Worm (Caenorhabditis elegans) whole organism, late embryonic: ENCODE measurements around the gene lpl-1.
A peak's percentile ranks its signal among the peaks of the same experiment; 100 is the strongest.

Source experiments
- C08G9.2 ChIP-seq: sonication (generic microtip); optimal IDR thresholded peaks from 2 replicates; lab custom pipeline; 2016; ENCODE audit warnings: mild to moderate bottlenecking, missing genetic modification characterization, moderate library complexity, missing compliant biosample characterization
- F13H6.1 ChIP-seq: sonication (generic microtip); optimal IDR thresholded peaks from 2 replicates; lab custom pipeline; 2016; ENCODE audit warnings: missing genetic modification characterization, missing compliant biosample characterization
- K02D7.2 ChIP-seq: sonication (generic microtip); optimal IDR thresholded peaks from 2 replicates; lab custom pipeline; 2017; ENCODE audit warnings: mild to moderate bottlenecking, missing genetic modification characterization, missing compliant biosample characterization
- ama-1 ChIP-seq: fragments of 150-350 bp; optimal IDR thresholded peaks from 2 replicates; lab custom pipeline; 2014
- ceh-14 ChIP-seq: sonication (generic microtip); optimal IDR thresholded peaks from 2 replicates; lab custom pipeline; 2016; ENCODE audit warnings: missing genotype, missing genetic modification characterization, missing compliant biosample characterization
- ceh-19 ChIP-seq: fragments of 200-800 bp; sonication (Bioruptor generic); optimal IDR thresholded peaks from 2 replicates; lab custom pipeline; 2018; ENCODE audit warnings: mild to moderate bottlenecking, missing genetic modification characterization, missing compliant biosample characterization
- ceh-22 ChIP-seq: sonication (generic microtip); optimal IDR thresholded peaks from 2 replicates; lab custom pipeline; 2017; ENCODE audit warnings: missing biosample characterization, missing genetic modification characterization
- ceh-24 ChIP-seq: sonication (generic microtip); optimal IDR thresholded peaks from 2 replicates; lab custom pipeline; 2016; ENCODE audit warnings: mild to moderate bottlenecking, missing genetic modification characterization, missing compliant biosample characterization
- ceh-31 ChIP-seq: sonication (generic microtip); optimal IDR thresholded peaks from 2 replicates; lab custom pipeline; 2016; ENCODE audit warnings: missing genetic modification characterization, missing compliant biosample characterization
- ceh-45 ChIP-seq: fragments of 200-800 bp; sonication (Bioruptor generic); IDR thresholded peaks from 2 replicates; pipeline ENCODE4 v1.3.6; 2022; ENCODE audit warnings: missing genetic modification reagents, missing genetic modification characterization, missing compliant biosample characterization
- ceh-48 ChIP-seq: sonication (generic microtip); optimal IDR thresholded peaks from 2 replicates; lab custom pipeline; 2016; ENCODE audit warnings: missing genetic modification characterization, inconsistent platforms, missing compliant biosample characterization
- ceh-6 ChIP-seq: fragments of 200-800 bp; sonication (Bioruptor generic); optimal IDR thresholded peaks from 2 replicates; lab custom pipeline; 2018; ENCODE audit warnings: mild to moderate bottlenecking, missing genetic modification characterization, missing compliant biosample characterization
- che-1 ChIP-seq: sonication (generic microtip); optimal IDR thresholded peaks from 2 replicates; lab custom pipeline; 2016; ENCODE audit warnings: mild to moderate bottlenecking, missing genetic modification characterization, missing compliant biosample characterization
- dmd-4 ChIP-seq: sonication (generic microtip); optimal IDR thresholded peaks from 2 replicates; lab custom pipeline; 2016; ENCODE audit warnings: borderline replicate concordance, missing genetic modification characterization, missing compliant biosample characterization
- elt-2 ChIP-seq: sonication (generic microtip); optimal IDR thresholded peaks from 2 replicates; lab custom pipeline; 2016; ENCODE audit warnings: missing genetic modification reagents, missing genetic modification characterization, missing compliant biosample characterization
- elt-4 ChIP-seq: sonication (generic microtip); optimal IDR thresholded peaks from 2 replicates; lab custom pipeline; 2016; ENCODE audit warnings: missing genetic modification characterization, missing compliant biosample characterization
- ets-4 ChIP-seq: sonication (generic microtip); optimal IDR thresholded peaks from 2 replicates; lab custom pipeline; 2016; ENCODE audit warnings: missing genetic modification characterization, missing compliant biosample characterization
- fax-1 ChIP-seq: sonication (generic microtip); optimal IDR thresholded peaks from 2 replicates; lab custom pipeline; 2016; ENCODE audit warnings: missing genotype, missing genetic modification characterization, missing compliant biosample characterization
- hlh-13 ChIP-seq: fragments of 200-800 bp; sonication (Bioruptor generic); optimal IDR thresholded peaks from 2 replicates; lab custom pipeline; 2018; ENCODE audit warnings: mild to moderate bottlenecking, missing genetic modification characterization, missing compliant biosample characterization
- hlh-8 ChIP-seq: sonication (generic microtip); optimal IDR thresholded peaks from 2 replicates; lab custom pipeline; 2016; ENCODE audit warnings: missing genotype, missing genetic modification characterization, missing compliant biosample characterization
- lin-11 ChIP-seq: fragments of 200-800 bp; sonication (Bioruptor generic); optimal IDR thresholded peaks from 2 replicates; lab custom pipeline; 2018; ENCODE audit warnings: mild to moderate bottlenecking, missing genetic modification characterization, missing compliant biosample characterization
- madf-2 ChIP-seq: sonication (generic microtip); optimal IDR thresholded peaks from 2 replicates; lab custom pipeline; 2017; ENCODE audit warnings: missing genetic modification characterization, missing compliant biosample characterization
- mec-3 ChIP-seq: sonication (generic microtip); optimal IDR thresholded peaks from 2 replicates; lab custom pipeline; 2016; ENCODE audit warnings: borderline replicate concordance, missing genetic modification characterization, missing compliant biosample characterization
- nfya-1 ChIP-seq: sonication (generic microtip); optimal IDR thresholded peaks from 2 replicates; lab custom pipeline; 2017; ENCODE audit warnings: missing genetic modification characterization, mild to moderate bottlenecking, missing compliant biosample characterization, antibody characterized with exemption, moderate library complexity
- npax-4 ChIP-seq: sonication (generic microtip); optimal IDR thresholded peaks from 2 replicates; lab custom pipeline; 2016; ENCODE audit warnings: missing genetic modification characterization, missing compliant biosample characterization
- pat-9 ChIP-seq: fragments of 200-800 bp; sonication (Bioruptor generic); optimal IDR thresholded peaks from 2 replicates; lab custom pipeline; 2018; ENCODE audit warnings: mild to moderate bottlenecking, missing genetic modification characterization, moderate library complexity, missing compliant biosample characterization
- pha-2 ChIP-seq: sonication (generic microtip); optimal IDR thresholded peaks from 2 replicates; lab custom pipeline; 2017; ENCODE audit warnings: mild to moderate bottlenecking, missing genetic modification characterization, missing compliant biosample characterization
- pha-4 ChIP-seq: fragments of 150-350 bp; optimal IDR thresholded peaks from 2 replicates; lab custom pipeline; 2018; ENCODE audit warnings: missing biosample characterization, missing genetic modification reagents, missing genetic modification characterization
- pqm-1 ChIP-seq: sonication (generic microtip); optimal IDR thresholded peaks from 2 replicates; lab custom pipeline; 2016; ENCODE audit warnings: missing genetic modification characterization, missing compliant biosample characterization
- sox-2 ChIP-seq: fragments of 200-800 bp; sonication (Bioruptor generic); IDR thresholded peaks from 2 replicates; pipeline ENCODE4 v1.3.6; 2022; ENCODE audit warnings: missing genetic modification reagents, missing genetic modification characterization, missing compliant biosample characterization
- sox-4 ChIP-seq: sonication (generic microtip); optimal IDR thresholded peaks from 2 replicates; lab custom pipeline; 2017; ENCODE audit warnings: mild to moderate bottlenecking, missing genetic modification characterization, inconsistent platforms, missing compliant biosample characterization
- tbx-2 ChIP-seq: sonication (generic microtip); optimal IDR thresholded peaks from 2 replicates; lab custom pipeline; 2016; ENCODE audit warnings: missing genetic modification characterization, missing compliant biosample characterization
- tbx-7 ChIP-seq: sonication (generic microtip); optimal IDR thresholded peaks from 2 replicates; lab custom pipeline; 2016; ENCODE audit warnings: missing genotype, missing genetic modification characterization, missing compliant biosample characterization
- unc-3 ChIP-seq, 2 experiments: fragments of 200-800 bp in 1 of 2; sonication (Bioruptor generic) in 1 of 2; sonication (generic microtip) in 1 of 2; conservative IDR thresholded peaks in 1 of 2; optimal IDR thresholded peaks in 1 of 2; 2 replicates each; pipeline versions ENCODE4 v1.3.6 to Lab custom; 2016 to 2022; ENCODE audit warnings: missing compliant biosample characterization in 2 of 2, missing genetic modification characterization in 2 of 2, missing genetic modification reagents in 1 of 2
- unc-42 ChIP-seq: sonication (generic microtip); optimal IDR thresholded peaks from 2 replicates; lab custom pipeline; 2016; ENCODE audit warnings: missing genotype, missing genetic modification characterization, missing compliant biosample characterization
- unc-55 ChIP-seq: sonication (generic microtip); optimal IDR thresholded peaks from 2 replicates; lab custom pipeline; 2017; ENCODE audit warnings: missing biosample characterization, missing genetic modification reagents, missing genetic modification characterization
- zip-5 ChIP-seq: sonication (generic microtip); optimal IDR thresholded peaks from 2 replicates; lab custom pipeline; 2016; ENCODE audit warnings: missing genetic modification characterization, missing compliant biosample characterization

The lpl-1 gene

DNA sequence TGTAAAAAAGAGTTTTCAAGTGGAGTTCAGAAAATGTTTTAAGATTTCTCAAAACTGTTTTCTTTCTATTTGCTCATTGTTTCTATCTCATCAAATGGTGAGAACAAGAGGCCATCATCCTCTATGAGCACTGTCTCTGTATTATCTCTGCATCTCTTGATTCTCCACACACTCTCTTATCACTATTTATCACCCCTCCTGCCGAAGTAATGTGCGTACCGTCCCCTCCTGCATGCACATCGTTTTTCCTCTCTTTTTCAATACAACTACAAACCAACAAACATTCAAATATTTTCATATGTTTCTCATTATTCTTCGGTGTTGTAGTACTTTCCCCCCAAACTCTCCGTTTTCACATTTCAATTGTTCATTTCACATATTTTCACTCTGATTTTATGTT lies 22.6 kb upstream of the lpl-1 start:
- no peak for TF ChIP-seq ceh-14 (tag; lab: Kevin White, UChicago)
- TF ChIP-seq zip-5 (tag; lab: Kevin White, UChicago): no peak
- no peak for TF ChIP-seq mec-3 (tag; lab: Kevin White, UChicago)
- TF ChIP-seq npax-4: no peak
- TF ChIP-seq ceh-6 (GFP tag; lab: Kevin White, UChicago): no peak
- no peak for TF ChIP-seq elt-2 (tag; lab: Kevin White, UChicago)
- no peak for TF ChIP-seq ceh-22 (tag; lab: Kevin White, UChicago)
- no peak for TF ChIP-seq che-1 (tag; lab: Kevin White, UChicago)
- no peak for TF ChIP-seq fax-1 (tag; lab: Kevin White, UChicago)
- TF ChIP-seq ceh-24: no peak
- TF ChIP-seq, all 69 proteins: peak for 0

DNA sequence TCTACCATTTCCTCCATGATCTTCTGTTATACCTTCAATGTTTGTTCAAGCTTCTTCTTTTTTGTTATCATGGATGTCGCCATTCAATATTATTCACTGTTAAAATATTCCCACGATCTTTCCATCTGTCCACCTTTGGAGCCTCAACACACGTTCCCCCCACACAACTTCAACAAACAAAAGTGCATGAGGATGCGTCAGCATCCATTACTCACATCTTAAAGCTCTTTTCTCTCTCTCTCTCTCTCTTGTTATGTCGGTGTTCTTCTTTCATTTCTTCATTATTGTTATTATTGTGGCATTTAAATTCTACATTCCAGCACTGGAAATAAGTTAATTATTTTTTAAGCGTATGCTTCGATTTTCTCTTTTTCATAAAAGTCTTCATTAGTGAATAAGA lies 20.2 kb upstream of the lpl-1 start:
- no peak for TF ChIP-seq madf-2 (tag; lab: Kevin White, UChicago)
- TF ChIP-seq tbx-7 (tag; lab: Kevin White, UChicago): no peak
- no peak for TF ChIP-seq F13H6.1 (tag; lab: Kevin White, UChicago)
- TF ChIP-seq C08G9.2: no peak
- TF ChIP-seq nfya-1: no peak
- TF ChIP-seq dmd-4 (tag; lab: Kevin White, UChicago): no peak
- TF ChIP-seq pha-4: no peak
- TF ChIP-seq, all 69 proteins: peak for 0

DNA sequence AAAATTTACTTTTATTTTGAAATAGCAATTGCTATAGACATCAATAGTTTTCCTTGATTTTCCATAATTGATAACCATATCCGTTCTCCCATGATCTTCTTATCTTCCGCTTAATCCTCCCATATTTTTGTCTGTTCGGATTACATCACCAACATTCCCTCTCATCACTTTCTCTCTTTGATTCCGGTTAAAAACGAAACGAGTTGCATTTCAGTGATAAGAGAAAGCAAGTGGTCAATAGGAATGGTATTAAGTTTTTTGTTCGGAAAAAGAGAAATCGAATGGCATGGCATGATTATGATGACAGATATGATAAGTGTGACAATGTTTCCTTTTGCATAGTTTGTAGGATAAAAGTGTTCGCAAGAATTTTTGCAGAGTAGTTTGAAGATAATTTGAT lies 18.2 kb upstream of the lpl-1 start:
- TF ChIP-seq ceh-6 (GFP tag; lab: Kevin White, UChicago) (no peak), nfya-1 (no peak)
- TF ChIP-seq, all 69 proteins: peak for 0

DNA sequence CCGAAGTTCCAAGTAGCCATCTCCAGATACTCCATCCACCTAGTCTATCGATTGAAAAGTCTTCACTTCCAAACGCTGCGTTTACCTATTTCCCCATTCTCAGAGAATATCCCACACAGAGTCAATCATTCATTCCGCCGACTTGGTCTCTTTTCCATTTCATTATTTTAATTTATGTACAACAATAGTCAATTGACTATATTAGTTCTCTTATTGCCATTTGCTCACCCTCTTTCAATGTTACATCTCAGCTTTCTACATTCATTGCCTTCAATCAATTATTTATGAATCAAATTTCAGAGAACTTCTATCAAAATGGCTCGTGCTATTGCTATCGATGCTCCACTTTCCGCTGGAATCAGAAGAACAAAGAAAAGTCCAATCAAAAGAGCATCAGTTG lies 14.8 kb upstream of the lpl-1 start, which contains the start of gene aly-1:
Gene aly-1, plus strand, starts transcription at position 301 of the 400 bp plus-strand sequence.
- no peak for TF ChIP-seq ceh-19 (GFP tag; lab: Kevin White, UChicago)
- no peak for TF ChIP-seq K02D7.2 (tag; lab: Kevin White, UChicago)
- TF ChIP-seq lin-11 (tag; lab: Kevin White, UChicago): no peak
- no peak for TF ChIP-seq unc-3 (GFP tag; conservative IDR thresholded peaks at IDR 0.05; lab: Robert Waterston, UW)
- TF ChIP-seq unc-3 (tag; optimal IDR thresholded peaks at IDR 0.05; lab: Kevin White, UChicago): no peak
- no peak for TF ChIP-seq unc-55 (GFP tag; lab: Kevin White, UChicago)
- no peak for TF ChIP-seq sox-4 (tag; lab: Kevin White, UChicago)
- TF ChIP-seq ama-1: no peak
- TF ChIP-seq hlh-8: no peak
- no peak for TF ChIP-seq ceh-14 (tag; lab: Kevin White, UChicago)
- no peak for TF ChIP-seq pqm-1 (tag; lab: Kevin White, UChicago)
- TF ChIP-seq unc-42 (tag; lab: Kevin White, UChicago): no peak
- TF ChIP-seq ets-4: no peak
- no peak for TF ChIP-seq fax-1 (tag; lab: Kevin White, UChicago)
- TF ChIP-seq ceh-45 (GFP tag; lab: Robert Waterston, UW): no peak

DNA sequence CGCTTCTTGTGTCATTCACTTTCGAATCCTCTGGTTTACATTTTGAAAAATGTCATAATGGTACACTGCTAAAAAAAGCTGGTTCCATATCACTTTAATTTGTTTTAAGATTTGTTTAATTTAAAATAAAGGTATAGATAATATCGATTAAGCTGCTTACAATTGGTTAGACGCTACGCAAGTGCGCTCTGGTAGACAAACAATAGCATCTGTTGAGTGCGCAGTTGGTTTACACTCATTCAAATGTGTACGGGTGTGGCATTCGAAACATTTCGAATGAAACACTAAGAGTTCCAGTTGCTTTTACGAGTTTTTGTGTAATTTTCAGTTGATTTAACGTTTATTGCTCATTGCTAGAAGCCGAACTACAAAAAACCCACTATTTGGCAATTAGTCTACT lies 13.6 kb upstream of the lpl-1 start:
- TF ChIP-seq ceh-31 (tag; lab: Kevin White, UChicago): peak; percentile 41
- TF ChIP-seq elt-2 (tag; lab: Kevin White, UChicago): peak; percentile 19
- TF ChIP-seq pat-9 (tag; lab: Kevin White, UChicago): peak; percentile 15
- peak; percentile 47 for TF ChIP-seq hlh-8
- TF ChIP-seq hlh-13 (GFP tag; lab: Kevin White, UChicago): no peak
- peak; percentile 40 for TF ChIP-seq ceh-48 (tag; lab: Kevin White, UChicago)
- TF ChIP-seq tbx-2: peak; percentile 1
- no peak for TF ChIP-seq elt-4 (tag; lab: Kevin White, UChicago)
- TF ChIP-seq unc-55 (GFP tag; lab: Kevin White, UChicago): peak; percentile 72
- no peak for TF ChIP-seq pha-2 (tag; lab: Kevin White, UChicago)
- peak; percentile 11; the same call in 1 of the 2 replicates for TF ChIP-seq sox-2 (GFP tag; lab: Robert Waterston, UW)
